Fruit fly (Drosophila melanogaster) whole organism, embryonic: ENCODE data around the gene CG10597.
A peak's percentile ranks its signal among the peaks of the same experiment; 100 is the strongest.

ENCODE experiments used
- CG11560 ChIP-seq: fragments of 200-800 bp; sonication (Bioruptor generic); IDR thresholded peaks from 3 replicates; pipeline ENCODE4 v1.3.6; 2022; ENCODE audit warnings: missing biosample characterization, missing genetic modification characterization
- CG12391 ChIP-seq: fragments of 200-800 bp; sonication (Bioruptor generic); optimal IDR thresholded peaks from 3 replicates; lab custom pipeline; 2018; ENCODE audit warnings: missing biosample characterization, mild to moderate bottlenecking, missing genetic modification characterization, moderate library complexity
- CG13894 ChIP-seq: fragments of 200-800 bp; sonication (Bioruptor generic); optimal IDR thresholded peaks from 3 replicates; lab custom pipeline; 2018; ENCODE audit warnings: missing biosample characterization, mild to moderate bottlenecking, missing genetic modification characterization, moderate library complexity
- CG1603 ChIP-seq: fragments of 200-800 bp; sonication (Bioruptor generic); optimal IDR thresholded peaks from 2 replicates; lab custom pipeline; 2019; ENCODE audit warnings: missing biosample characterization, mild to moderate bottlenecking, missing genetic modification characterization, moderate library complexity
- CG18619 ChIP-seq: fragments of 200-800 bp; sonication (Bioruptor generic); optimal IDR thresholded peaks from 3 replicates; lab custom pipeline; 2017; ENCODE audit warnings: missing biosample characterization, mild to moderate bottlenecking, missing genetic modification characterization
- CG18764 ChIP-seq: fragments of 200-800 bp; sonication (Bioruptor generic); optimal IDR thresholded peaks from 3 replicates; lab custom pipeline; 2016; ENCODE audit warnings: missing biosample characterization, missing genetic modification characterization
- CG3847 ChIP-seq: fragments of 200-800 bp; sonication (Bioruptor generic); IDR thresholded peaks from 2 replicates; pipeline ENCODE4 v1.3.6; 2022; ENCODE audit warnings: missing biosample characterization, missing genetic modification characterization
- CG6791 ChIP-seq: fragments of 200-800 bp; sonication (Bioruptor generic); IDR thresholded peaks from 3 replicates; pipeline ENCODE4 v1.3.6; 2022; ENCODE audit warnings: missing biosample characterization, missing genetic modification characterization; ENCODE audit not compliant: partially characterized antibody
- NC2α ChIP-seq: fragments of 200-800 bp; sonication (Bioruptor generic); optimal IDR thresholded peaks from 2 replicates; lab custom pipeline; 2016; ENCODE audit warnings: missing biosample characterization, missing genetic modification characterization
- YL-1 ChIP-seq: fragments of 200-800 bp; sonication (Bioruptor generic); optimal IDR thresholded peaks from 3 replicates; lab custom pipeline; 2017; ENCODE audit warnings: missing biosample characterization, mild to moderate bottlenecking, missing genetic modification characterization
- grau ChIP-seq: fragments of 200-800 bp; optimal IDR thresholded peaks from 3 replicates; lab custom pipeline; 2019; ENCODE audit warnings: missing biosample characterization, mild to moderate bottlenecking, missing genetic modification characterization, moderate library complexity
- zfh2 ChIP-seq: fragments of 200-800 bp; sonication (Bioruptor generic); optimal IDR thresholded peaks from 2 replicates; lab custom pipeline; 2016; ENCODE audit warnings: missing biosample characterization, missing genetic modification characterization

DNA sequence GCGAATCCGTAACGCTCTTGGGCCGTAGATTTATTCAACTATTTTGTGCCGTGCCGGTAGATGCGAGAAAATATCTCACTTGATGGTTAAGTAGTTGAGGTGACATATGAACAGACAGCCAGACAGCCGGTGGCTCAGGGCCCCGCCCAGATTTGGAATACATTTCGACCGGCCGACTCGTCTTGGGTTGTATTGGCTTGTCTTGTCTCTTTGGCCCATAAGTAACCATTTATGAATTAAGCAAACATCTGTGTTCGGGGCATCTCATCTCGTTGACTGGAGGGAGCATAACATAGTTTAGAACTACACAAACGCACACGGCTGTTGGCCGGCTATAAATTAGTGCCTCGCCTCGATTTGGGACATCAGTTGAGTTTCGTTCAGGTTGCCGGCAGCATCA is 24.8 kb downstream of the CG10597 start, which contains the start of gene CG32564:
- no peak for TF ChIP-seq CG12391 (tag; lab: Kevin White, UChicago)
- no peak for TF ChIP-seq CG18619 (GFP tag; lab: Kevin White, UChicago)
- TF ChIP-seq grau (tag; lab: Kevin White, UChicago): no peak
- TF ChIP-seq NC2α (GFP tag; lab: Kevin White, UChicago): no peak
- no peak for TF ChIP-seq CG11560 (tag; lab: Robert Waterston, UW)
- TF ChIP-seq CG1603 (tag; lab: Kevin White, UChicago): no peak
- no peak for TF ChIP-seq CG18764 (GFP tag; lab: Kevin White, UChicago)
- peak; percentile 94 for TF ChIP-seq CG13894
- no peak for TF ChIP-seq CG6791 (GFP tag; lab: Robert Waterston, UW)
- TF ChIP-seq zfh2 (GFP tag; lab: Kevin White, UChicago): no peak
- TF ChIP-seq YL-1 (GFP tag; lab: Kevin White, UChicago): no peak
- TF ChIP-seq CG3847: no peak
